Worm (Caenorhabditis elegans) whole organism, mixed stage, embryonic: ENCODE data around the gene fipr-4.

Experiments used
- M03D4.4 ChIP-seq: sonication (generic microtip); optimal IDR thresholded peaks from 2 replicates; lab custom pipeline; 2017; ENCODE audit warnings: mild to moderate bottlenecking, missing genetic modification characterization, missing compliant biosample characterization
- bed-3 ChIP-seq: fragments of 200-800 bp; sonication (Bioruptor generic); optimal IDR thresholded peaks from 3 replicates; lab custom pipeline; 2018; ENCODE audit warnings: mild to moderate bottlenecking, missing genetic modification characterization, moderate library complexity, missing compliant biosample characterization
- blmp-1 ChIP-seq: fragments of 150-350 bp; optimal IDR thresholded peaks from 2 replicates; lab custom pipeline; 2014; ENCODE audit warnings: missing biosample characterization, missing genetic modification characterization
- ceh-39 ChIP-seq: fragments of 150-350 bp; optimal IDR thresholded peaks from 2 replicates; lab custom pipeline; 2014; ENCODE audit warnings: missing biosample characterization, missing genetic modification characterization
- ceh-43 ChIP-seq: fragments of 200-800 bp; sonication (Bioruptor generic); optimal IDR thresholded peaks from 2 replicates; lab custom pipeline; 2018; ENCODE audit warnings: mild to moderate bottlenecking, missing genetic modification characterization, moderate library complexity, missing compliant biosample characterization
- ceh-83 ChIP-seq: fragments of 200-800 bp; sonication (Bioruptor generic); optimal IDR thresholded peaks from 2 replicates; lab custom pipeline; 2018; ENCODE audit warnings: mild to moderate bottlenecking, missing genetic modification characterization, missing compliant biosample characterization
- ces-1 ChIP-seq: fragments of 150-350 bp; optimal IDR thresholded peaks from 2 replicates; lab custom pipeline; 2014; ENCODE audit warnings: missing biosample characterization, missing genetic modification reagents, missing genetic modification characterization
- cnd-1 ChIP-seq: fragments of 200-800 bp; sonication (Bioruptor generic); optimal IDR thresholded peaks from 2 replicates; lab custom pipeline; 2018; ENCODE audit warnings: mild to moderate bottlenecking, missing genetic modification characterization, missing compliant biosample characterization
- drap-1 ChIP-seq: fragments of 200-800 bp; sonication (Bioruptor generic); optimal IDR thresholded peaks from 3 replicates; lab custom pipeline; 2018; ENCODE audit warnings: mild to moderate bottlenecking, missing genetic modification characterization, missing compliant biosample characterization
- elt-1 ChIP-seq: sonication (generic microtip); optimal IDR thresholded peaks from 2 replicates; lab custom pipeline; 2017; ENCODE audit warnings: missing genetic modification characterization, mild to moderate bottlenecking, missing compliant biosample characterization, antibody characterized with exemption, moderate library complexity, borderline replicate concordance; ENCODE audit not compliant: insufficient read depth
- elt-3 ChIP-seq: fragments of 150-350 bp; optimal IDR thresholded peaks from 2 replicates; lab custom pipeline; 2014; ENCODE audit warnings: missing biosample characterization, missing genetic modification characterization
- flh-1 ChIP-seq: fragments of 200-800 bp; sonication (Bioruptor generic); optimal IDR thresholded peaks from 2 replicates; lab custom pipeline; 2018; ENCODE audit warnings: mild to moderate bottlenecking, missing genetic modification characterization, moderate library complexity, missing compliant biosample characterization
- ham-2 ChIP-seq: fragments of 200-800 bp; sonication (Bioruptor generic); optimal IDR thresholded peaks from 2 replicates; lab custom pipeline; 2018; ENCODE audit warnings: mild to moderate bottlenecking, missing genetic modification characterization, missing compliant biosample characterization
- hlh-1 ChIP-seq: fragments of 150-350 bp; optimal IDR thresholded peaks from 2 replicates; lab custom pipeline; 2014; ENCODE audit warnings: missing biosample characterization, missing genetic modification reagents, missing genetic modification characterization
- lin-13 ChIP-seq: fragments of 150-350 bp; optimal IDR thresholded peaks from 2 replicates; lab custom pipeline; 2014; ENCODE audit warnings: missing biosample characterization, missing genetic modification characterization
- lin-32 ChIP-seq: fragments of 200-800 bp; sonication (Bioruptor generic); optimal IDR thresholded peaks from 2 replicates; lab custom pipeline; 2018; ENCODE audit warnings: mild to moderate bottlenecking, missing genetic modification characterization, missing compliant biosample characterization
- lsy-2 ChIP-seq: fragments of 150-350 bp; optimal IDR thresholded peaks from 2 replicates; lab custom pipeline; 2014; ENCODE audit warnings: missing biosample characterization, missing genetic modification characterization
- mab-5 ChIP-seq: fragments of 150-350 bp; optimal IDR thresholded peaks from 2 replicates; lab custom pipeline; 2014; ENCODE audit warnings: missing biosample characterization, missing genetic modification characterization
- mep-1 ChIP-seq: fragments of 150-350 bp; optimal IDR thresholded peaks from 2 replicates; lab custom pipeline; 2017; ENCODE audit warnings: missing biosample characterization, missing genetic modification reagents, missing genetic modification characterization, inconsistent platforms
- mls-2 ChIP-seq: sonication (generic microtip); optimal IDR thresholded peaks from 2 replicates; lab custom pipeline; 2016; ENCODE audit warnings: mild to moderate bottlenecking, missing genetic modification characterization, moderate library complexity, missing compliant biosample characterization
- nhr-12 ChIP-seq: fragments of 150-350 bp; optimal IDR thresholded peaks from 2 replicates; lab custom pipeline; 2014; ENCODE audit warnings: missing biosample characterization, missing genetic modification characterization
- nhr-2 ChIP-seq: fragments of 150-350 bp; optimal IDR thresholded peaks from 2 replicates; lab custom pipeline; 2014; ENCODE audit warnings: missing biosample characterization, missing genetic modification characterization
- nhr-237 ChIP-seq: fragments of 150-350 bp; optimal IDR thresholded peaks from 2 replicates; lab custom pipeline; 2014; ENCODE audit warnings: missing biosample characterization, missing genetic modification characterization
- nhr-28 ChIP-seq: fragments of 150-350 bp; optimal IDR thresholded peaks from 2 replicates; lab custom pipeline; 2014; ENCODE audit warnings: missing biosample characterization, missing genetic modification characterization
- nhr-76 ChIP-seq: sonication (generic microtip); optimal IDR thresholded peaks from 2 replicates; lab custom pipeline; 2017; ENCODE audit warnings: missing biosample characterization, missing genetic modification characterization
- pha-4 ChIP-seq: fragments of 150-350 bp; optimal IDR thresholded peaks from 2 replicates; lab custom pipeline; 2018; ENCODE audit warnings: missing biosample characterization, missing genetic modification reagents, missing genetic modification characterization
- sem-2 ChIP-seq: fragments of 200-800 bp; sonication (Bioruptor generic); optimal IDR thresholded peaks from 2 replicates; lab custom pipeline; 2018; ENCODE audit warnings: mild to moderate bottlenecking, missing genetic modification characterization, missing compliant biosample characterization
- snpc-4 ChIP-seq: fragments of 150-350 bp; optimal IDR thresholded peaks from 2 replicates; lab custom pipeline; 2014; ENCODE audit warnings: missing biosample characterization, missing genetic modification characterization
- sptf-1 ChIP-seq: sonication (generic microtip); optimal IDR thresholded peaks from 2 replicates; lab custom pipeline; 2017; ENCODE audit warnings: mild to moderate bottlenecking, missing genetic modification characterization, moderate library complexity, missing compliant biosample characterization
- tbx-8 ChIP-seq: fragments of 200-800 bp; sonication (Bioruptor generic); optimal IDR thresholded peaks from 2 replicates; lab custom pipeline; 2018; ENCODE audit warnings: mild to moderate bottlenecking, missing genetic modification characterization, moderate library complexity, missing compliant biosample characterization
- unc-120 ChIP-seq: sonication (generic microtip); optimal IDR thresholded peaks from 2 replicates; lab custom pipeline; 2017; ENCODE audit warnings: missing genetic modification characterization, missing compliant biosample characterization; ENCODE audit not compliant: poor library complexity, severe bottlenecking
- unc-39 ChIP-seq: fragments of 150-350 bp; optimal IDR thresholded peaks from 2 replicates; lab custom pipeline; 2014; ENCODE audit warnings: missing biosample characterization, missing genetic modification characterization
- unc-62 ChIP-seq: fragments of 150-350 bp; optimal IDR thresholded peaks from 2 replicates; lab custom pipeline; 2014; ENCODE audit warnings: missing biosample characterization, missing genetic modification reagents, missing genetic modification characterization
- zip-8 ChIP-seq: fragments of 150-350 bp; optimal IDR thresholded peaks from 2 replicates; lab custom pipeline; 2014; ENCODE audit warnings: missing biosample characterization, missing genetic modification characterization
- ztf-11 ChIP-seq: fragments of 150-350 bp; optimal IDR thresholded peaks from 2 replicates; lab custom pipeline; 2014; ENCODE audit warnings: missing biosample characterization, missing genetic modification characterization

The fipr-4 gene

ce11 chrV:10244018-10244720 lies 15.9 kb upstream of the fipr-4 start:
- TF ChIP-seq bed-3 (GFP tag; lab: Kevin White, UChicago): no peak
- peak; percentile 54 for TF ChIP-seq elt-1

ce11 chrV:10243105-10243504 lies 14.8 kb upstream of the fipr-4 start, which contains the start of gene C12D8.9:
C12D8.9 (minus strand) TSS chrV:10243205.
- TF ChIP-seq nhr-28 (no peak), mab-5 (tag; lab: Kevin White, UChicago) (no peak), unc-120 (tag; lab: Kevin White, UChicago) (no peak), unc-39 (tag; lab: Kevin White, UChicago) (no peak), ceh-39 (tag; lab: Kevin White, UChicago) (no peak), flh-1 (GFP tag; lab: Kevin White, UChicago) (no peak), ham-2 (no peak), tbx-8 (GFP tag; lab: Kevin White, UChicago) (no peak), lin-32 (GFP tag; lab: Kevin White, UChicago) (no peak), sptf-1 (tag; lab: Kevin White, UChicago) (no peak), sem-2 (GFP tag; lab: Kevin White, UChicago) (no peak), nhr-237 (no peak), ztf-11 (no peak), cnd-1 (tag; lab: Kevin White, UChicago) (no peak), mls-2 (no peak), drap-1 (GFP tag; lab: Kevin White, UChicago) (no peak), nhr-12 (no peak), pha-4 (no peak)

ce11 chrV:10241121-10241803 lies 13.0 kb upstream of the fipr-4 start, which contains the start of the genes C12D8.21 and col-148:
C12D8.21 (minus strand) TSS chrV:10241188.
col-148 (plus strand) TSS chrV:10241753.
- no peak for TF ChIP-seq mab-5 (tag; lab: Kevin White, UChicago)
- TF ChIP-seq nhr-28: no peak
- no peak for TF ChIP-seq ceh-43
- TF ChIP-seq, all 35 proteins: peak for 0

DNA sequence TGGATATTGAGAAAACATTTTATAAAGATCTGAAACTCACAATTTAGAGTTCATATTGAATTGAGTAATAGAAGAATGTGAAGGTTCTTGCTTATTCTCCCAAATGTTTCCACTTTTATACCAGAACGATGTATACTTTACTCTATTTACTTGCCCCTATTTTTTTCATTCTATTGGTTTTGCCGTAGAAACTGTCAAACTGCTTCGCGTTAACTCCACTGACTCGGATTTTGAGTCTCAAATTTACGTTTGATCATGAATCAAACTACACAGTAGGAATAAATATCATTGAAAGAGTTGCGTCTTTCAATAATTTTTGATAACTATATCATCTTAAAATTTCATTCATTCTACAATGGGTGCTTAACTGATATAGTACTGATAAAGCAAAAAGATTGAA lies 11.6 kb upstream of the fipr-4 start, which contains the start of gene fipr-8:
fipr-8 (minus strand) TSS at position 101 of the 400 bp plus-strand sequence.
- no peak for TF ChIP-seq sem-2 (GFP tag; lab: Kevin White, UChicago)
- TF ChIP-seq nhr-2: no peak
- TF ChIP-seq mab-5 (tag; lab: Kevin White, UChicago): no peak
- TF ChIP-seq snpc-4 (tag; lab: Kevin White, UChicago): no peak

- TF ChIP-seq ces-1 (peak; percentile 7), nhr-237 (no peak), sem-2 (GFP tag; lab: Kevin White, UChicago) (no peak), cnd-1 (tag; lab: Kevin White, UChicago) (no peak), nhr-76 (tag; lab: Kevin White, UChicago) (no peak), tbx-8 (GFP tag; lab: Kevin White, UChicago) (no peak), mls-2 (no peak), flh-1 (GFP tag; lab: Kevin White, UChicago) (no peak), nhr-28 (no peak), pha-4 (peak; percentile 8), mep-1 (tag; lab: Kevin White, UChicago) (peak; percentile 42), ceh-39 (tag; lab: Kevin White, UChicago) (no peak), drap-1 (GFP tag; lab: Kevin White, UChicago) (no peak), lin-13 (peak; percentile 2), zip-8 (no peak), nhr-12 (no peak), hlh-1 (tag; lab: Kevin White, UChicago) (no peak), ceh-43 (no peak), lsy-2 (tag; lab: Kevin White, UChicago) (peak; percentile 31), ceh-83 (GFP tag; lab: Kevin White, UChicago) (no peak), snpc-4 (tag; lab: Kevin White, UChicago) (no peak), elt-1 (no peak), ham-2 (no peak), M03D4.4 (tag; lab: Kevin White, UChicago) (no peak), unc-62 (GFP tag; lab: Kevin White, UChicago) (no peak), blmp-1 (tag; lab: Kevin White, UChicago) (no peak), bed-3 (GFP tag; lab: Kevin White, UChicago) (no peak), unc-39 (tag; lab: Kevin White, UChicago) (no peak), elt-3 (tag; lab: Kevin White, UChicago) (no peak), mab-5 (tag; lab: Kevin White, UChicago) (no peak), nhr-2 (no peak), unc-120 (tag; lab: Kevin White, UChicago) (no peak), sptf-1 (tag; lab: Kevin White, UChicago) (peak; percentile 46), lin-32 (GFP tag; lab: Kevin White, UChicago) (no peak), ztf-11 (no peak)
Measured at ce11 chrV:10238665-10239064, 10.4 kb upstream of the fipr-4 start, which contains the start of gene fubl-1. fubl-1 (minus strand) TSS chrV:10238866.
